Worm (Caenorhabditis elegans) whole organism, L3 larva: ENCODE results near the gene hum-4.

Experiments used
- R02D3.7 ChIP-seq: fragments of 150-350 bp; optimal IDR thresholded peaks from 2 replicates; lab custom pipeline; 2014; ENCODE audit warnings: missing biosample characterization, missing genetic modification characterization
- ZK546.5 ChIP-seq: sonication (generic microtip); optimal IDR thresholded peaks from 2 replicates; lab custom pipeline; 2017; ENCODE audit warnings: missing biosample characterization, missing genetic modification characterization
- aly-2 ChIP-seq: fragments of 150-350 bp; optimal IDR thresholded peaks from 2 replicates; lab custom pipeline; 2014; ENCODE audit warnings: missing biosample characterization, missing genetic modification characterization
- ama-1 ChIP-seq: fragments of 150-350 bp; optimal IDR thresholded peaks from 2 replicates; lab custom pipeline; 2018
- ceh-28 ChIP-seq: fragments of 150-350 bp; optimal IDR thresholded peaks from 2 replicates; lab custom pipeline; 2014; ENCODE audit warnings: missing biosample characterization, missing genetic modification reagents, missing genetic modification characterization
- ceh-82 ChIP-seq: fragments of 150-350 bp; optimal IDR thresholded peaks from 2 replicates; lab custom pipeline; 2014; ENCODE audit warnings: missing biosample characterization, missing genetic modification characterization
- ceh-9 ChIP-seq: sonication (generic microtip); optimal IDR thresholded peaks from 2 replicates; lab custom pipeline; 2018; ENCODE audit warnings: missing biosample characterization, missing genetic modification characterization
- daf-12 ChIP-seq: fragments of 150-350 bp; optimal IDR thresholded peaks from 2 replicates; lab custom pipeline; 2014; ENCODE audit warnings: missing biosample characterization, missing genetic modification reagents, missing genetic modification characterization
- egl-5 ChIP-seq: fragments of 150-350 bp; optimal IDR thresholded peaks from 2 replicates; lab custom pipeline; 2017; ENCODE audit warnings: missing biosample characterization, missing genetic modification reagents, missing genetic modification characterization, inconsistent platforms
- fkh-10 ChIP-seq: sonication (generic microtip); optimal IDR thresholded peaks from 2 replicates; lab custom pipeline; 2017; ENCODE audit warnings: missing biosample characterization, missing genetic modification reagents, missing genetic modification characterization
- fos-1 ChIP-seq: fragments of 150-350 bp; optimal IDR thresholded peaks from 2 replicates; lab custom pipeline; 2014; ENCODE audit warnings: missing biosample characterization, missing genetic modification characterization
- hmg-11 ChIP-seq: sonication (generic microtip); optimal IDR thresholded peaks from 2 replicates; lab custom pipeline; 2016; ENCODE audit warnings: missing genetic modification characterization, missing compliant biosample characterization
- lin-15B ChIP-seq: fragments of 150-350 bp; optimal IDR thresholded peaks from 2 replicates; lab custom pipeline; 2014; ENCODE audit warnings: missing biosample characterization, missing genetic modification characterization
- lin-39 ChIP-seq: fragments of 150-350 bp; optimal IDR thresholded peaks from 2 replicates; lab custom pipeline; 2018; ENCODE audit warnings: missing biosample characterization, missing genetic modification reagents, missing genetic modification characterization
- lsy-12 ChIP-seq: sonication (generic microtip); optimal IDR thresholded peaks from 2 replicates; lab custom pipeline; 2016; ENCODE audit warnings: mild to moderate bottlenecking, missing genetic modification characterization, missing compliant biosample characterization
- mdl-1 ChIP-seq: fragments of 150-350 bp; optimal IDR thresholded peaks from 2 replicates; lab custom pipeline; 2014; ENCODE audit warnings: missing biosample characterization, missing genetic modification characterization
- nfya-1 ChIP-seq: sonication (generic microtip); optimal IDR thresholded peaks from 2 replicates; lab custom pipeline; 2017; ENCODE audit warnings: missing genetic modification characterization, mild to moderate bottlenecking, missing compliant biosample characterization, antibody characterized with exemption, moderate library complexity; ENCODE audit not compliant: insufficient read depth
- nhr-11 ChIP-seq: fragments of 150-350 bp; optimal IDR thresholded peaks from 2 replicates; lab custom pipeline; 2014; ENCODE audit warnings: missing biosample characterization, missing genetic modification characterization
- nhr-12 ChIP-seq: fragments of 150-350 bp; optimal IDR thresholded peaks from 2 replicates; lab custom pipeline; 2014; ENCODE audit warnings: missing biosample characterization, missing genetic modification characterization
- nhr-23 ChIP-seq: fragments of 150-350 bp; optimal IDR thresholded peaks from 2 replicates; lab custom pipeline; 2014; ENCODE audit warnings: missing biosample characterization, missing genetic modification reagents, missing genetic modification characterization
- nhr-25 ChIP-seq: sonication (generic microtip); optimal IDR thresholded peaks from 2 replicates; lab custom pipeline; 2017; ENCODE audit warnings: missing biosample characterization, missing genetic modification characterization
- pha-4 ChIP-seq: fragments of 150-350 bp; optimal IDR thresholded peaks from 2 replicates; lab custom pipeline; 2014; ENCODE audit warnings: missing biosample characterization, missing genetic modification reagents, missing genetic modification characterization
- snpc-4 ChIP-seq: fragments of 150-350 bp; optimal IDR thresholded peaks from 2 replicates; lab custom pipeline; 2014; ENCODE audit warnings: missing biosample characterization, missing genetic modification characterization
- unc-39 ChIP-seq: sonication (generic microtip); optimal IDR thresholded peaks from 4 replicates; lab custom pipeline; 2017; ENCODE audit warnings: missing biosample characterization, missing genetic modification characterization
- zag-1 ChIP-seq: fragments of 150-350 bp; optimal IDR thresholded peaks from 2 replicates; lab custom pipeline; 2014; ENCODE audit warnings: missing biosample characterization, missing genetic modification characterization

Gene hum-4

ce11 chrX:11387723-11388330, 45.6 kb downstream of the hum-4 start:
- TF ChIP-seq nhr-12 (no peak), nhr-11 (tag; lab: Kevin White, UChicago) (no peak), nhr-23 (tag; lab: Kevin White, UChicago) (no peak), nhr-25 (tag; lab: Kevin White, UChicago) (no peak), lsy-12 (no peak), ceh-28 (tag; lab: Kevin White, UChicago) (no peak), ama-1 (lab: Kevin White, UChicago) (no peak), snpc-4 (tag; lab: Kevin White, UChicago) (no peak), zag-1 (tag; lab: Kevin White, UChicago) (no peak), ZK546.5 (tag; lab: Kevin White, UChicago) (no peak)

ce11 chrX:11386903-11387302, 46.5 kb downstream of the hum-4 start:
- TF ChIP-seq nfya-1 (peak; percentile 11), ama-1 (lab: Kevin White, UChicago) (no peak), fkh-10 (GFP tag; lab: Kevin White, UChicago) (peak; percentile 95)

- TF ChIP-seq nhr-23 (tag; lab: Kevin White, UChicago) (peak; percentile 26), nhr-25 (tag; lab: Kevin White, UChicago) (peak; percentile 1), fos-1 (no peak)
Observed at ce11 chrX:11385916-11386315, 47.5 kb downstream of the hum-4 start.

- TF ChIP-seq hmg-11 (tag; lab: Kevin White, UChicago) (peak; percentile 22), nfya-1 (peak; percentile 31), nhr-25 (tag; lab: Kevin White, UChicago) (peak; percentile 66), ceh-82 (tag; lab: Kevin White, UChicago) (no peak)
Observed at ce11 chrX:11384534-11385441, 48.6 kb downstream of the hum-4 start, which contains the start of the genes F08B12.11 and prmn-1. F08B12.11 (plus strand) TSS chrX:11385054. prmn-1 (plus strand) TSS chrX:11385084.

ce11 chrX:11383359-11383758, 50.0 kb downstream of the hum-4 start:
- TF ChIP-seq nhr-23 (tag; lab: Kevin White, UChicago) = peak; percentile 41
- no peak for TF ChIP-seq pha-4 (tag; lab: Kevin White, UChicago)
- TF ChIP-seq, all 47 proteins: peak for 1

ce11 chrX:11379135-11379781, 54.1 kb downstream of the hum-4 start:
- peak; percentile 0 for TF ChIP-seq egl-5 (tag; lab: Kevin White, UChicago)
- peak; percentile 22 for TF ChIP-seq lin-39
- TF ChIP-seq nfya-1 = peak; percentile 34
- TF ChIP-seq aly-2 = no peak
- peak; percentile 20 for TF ChIP-seq fkh-10 (GFP tag; lab: Kevin White, UChicago)
- no peak for TF ChIP-seq daf-12 (tag; lab: Kevin White, UChicago)
- TF ChIP-seq, all 47 proteins: peak for 4

- TF ChIP-seq mdl-1 (tag; lab: Kevin White, UChicago) (no peak), R02D3.7 (no peak), ceh-9 (tag; lab: Kevin White, UChicago) (no peak), egl-5 (tag; lab: Kevin White, UChicago) (no peak), fkh-10 (GFP tag; lab: Kevin White, UChicago) (no peak), unc-39 (tag; lab: Kevin White, UChicago) (no peak), lin-15B (tag; lab: Kevin White, UChicago) (no peak)
Observed at ce11 chrX:11377370-11377769, 56.0 kb downstream of the hum-4 start, which contains the start of gene tni-1. tni-1 (minus strand) TSS chrX:11377470.
